Worm (Caenorhabditis elegans) whole organism, young adult: ENCODE measurements around the gene nars-2.

Experiments
- B0261.1 ChIP-seq: sonication (generic microtip); optimal IDR thresholded peaks from 2 replicates; lab custom pipeline; 2016; ENCODE audit warnings: mild to moderate bottlenecking, missing genetic modification characterization, moderate library complexity, missing compliant biosample characterization
- B0336.3 ChIP-seq: fragments of 200-800 bp; sonication (Bioruptor generic); IDR thresholded peaks from 2 replicates; pipeline ENCODE4 v1.3.6; 2022; ENCODE audit warnings: missing genetic modification characterization, missing compliant biosample characterization
- D2030.7 ChIP-seq: fragments of 200-800 bp; sonication (Bioruptor generic); IDR thresholded peaks from 2 replicates; pipeline ENCODE4 v1.3.6; 2022; ENCODE audit warnings: missing genetic modification reagents, missing genetic modification characterization, missing compliant biosample characterization
- F23B12.7 ChIP-seq: sonication (generic microtip); optimal IDR thresholded peaks from 2 replicates; lab custom pipeline; 2017; ENCODE audit warnings: missing genetic modification characterization, mild to moderate bottlenecking, missing compliant biosample characterization, antibody characterized with exemption, moderate library complexity; ENCODE audit not compliant: insufficient read depth
- F33H1.4 ChIP-seq: fragments of 200-800 bp; sonication (Bioruptor generic); IDR thresholded peaks from 2 replicates; pipeline ENCODE4 v1.3.6; 2022; ENCODE audit warnings: missing genetic modification reagents, missing genetic modification characterization, missing compliant biosample characterization
- F37B4.10 ChIP-seq: fragments of 200-800 bp; sonication (Bioruptor generic); IDR thresholded peaks from 2 replicates; pipeline ENCODE4 v1.3.6; 2022; ENCODE audit warnings: missing genetic modification characterization, missing compliant biosample characterization
- F49E8.2 ChIP-seq: sonication (generic microtip); optimal IDR thresholded peaks from 3 replicates; lab custom pipeline; 2017; ENCODE audit warnings: missing genetic modification characterization, mild to moderate bottlenecking, missing compliant biosample characterization, antibody characterized with exemption, moderate library complexity; ENCODE audit not compliant: insufficient read depth
- F52B5.7 ChIP-seq: sonication (generic microtip); optimal IDR thresholded peaks from 2 replicates; lab custom pipeline; 2016; ENCODE audit warnings: mild to moderate bottlenecking, missing genetic modification characterization, missing compliant biosample characterization
- K12H6.12 ChIP-seq: fragments of 200-800 bp; sonication (Bioruptor generic); optimal IDR thresholded peaks from 2 replicates; lab custom pipeline; 2018; ENCODE audit warnings: mild to moderate bottlenecking, missing genetic modification characterization, missing compliant biosample characterization
- T07F8.4 ChIP-seq: sonication (generic microtip); optimal IDR thresholded peaks from 2 replicates; lab custom pipeline; 2016; ENCODE audit warnings: mild to moderate bottlenecking, missing genetic modification characterization, moderate library complexity, missing compliant biosample characterization
- Y53G8AR.9 ChIP-seq: fragments of 200-800 bp; sonication (Bioruptor generic); conservative IDR thresholded peaks from 2 replicates; pipeline ENCODE4 v1.3.6; 2022; ENCODE audit warnings: missing genetic modification reagents, missing genetic modification characterization, missing compliant biosample characterization
- Y95B8A.8 ChIP-seq: fragments of 200-800 bp; sonication (Bioruptor generic); IDR thresholded peaks from 2 replicates; pipeline ENCODE4 v1.3.6; 2022; ENCODE audit warnings: missing genetic modification reagents, missing genetic modification characterization, missing compliant biosample characterization
- akir-1 ChIP-seq: fragments of 200-800 bp; sonication (Bioruptor generic); optimal IDR thresholded peaks from 2 replicates; lab custom pipeline; 2018; ENCODE audit warnings: mild to moderate bottlenecking, missing genetic modification characterization, moderate library complexity, missing compliant biosample characterization
- aptf-3 ChIP-seq: fragments of 200-800 bp; sonication (Bioruptor generic); IDR thresholded peaks from 2 replicates; pipeline ENCODE4 v1.3.6; 2022; ENCODE audit warnings: missing genetic modification characterization, missing compliant biosample characterization
- attf-6 ChIP-seq: fragments of 200-800 bp; sonication (Bioruptor generic); IDR thresholded peaks from 2 replicates; pipeline ENCODE4 v1.3.6; 2022; ENCODE audit warnings: missing genetic modification reagents, missing genetic modification characterization, missing compliant biosample characterization
- ceh-100 ChIP-seq: fragments of 200-800 bp; sonication (Bioruptor generic); IDR thresholded peaks from 2 replicates; pipeline ENCODE4 v1.3.6; 2022; ENCODE audit warnings: missing genetic modification reagents, missing genetic modification characterization, missing compliant biosample characterization
- dox-1 ChIP-seq: fragments of 200-800 bp; sonication (Bioruptor generic); IDR thresholded peaks from 2 replicates; pipeline ENCODE4 v1.3.6; 2022; ENCODE audit warnings: missing genetic modification reagents, missing genetic modification characterization, missing compliant biosample characterization
- dpff-1 ChIP-seq: sonication (generic microtip); optimal IDR thresholded peaks from 2 replicates; lab custom pipeline; 2017; ENCODE audit warnings: mild to moderate bottlenecking, missing genetic modification characterization, missing compliant biosample characterization
- dpl-1 ChIP-seq: fragments of 150-350 bp; optimal IDR thresholded peaks from 2 replicates; lab custom pipeline; 2014; ENCODE audit warnings: missing biosample characterization, missing genetic modification reagents, missing genetic modification characterization
- efl-1 ChIP-seq: fragments of 150-350 bp; optimal IDR thresholded peaks from 2 replicates; lab custom pipeline; 2014; ENCODE audit warnings: missing biosample characterization, missing genetic modification reagents, missing genetic modification characterization
- egl-44 ChIP-seq: fragments of 200-800 bp; sonication (Bioruptor generic); IDR thresholded peaks from 2 replicates; pipeline ENCODE4 v1.3.6; 2022; ENCODE audit warnings: missing genetic modification reagents, missing genetic modification characterization, missing compliant biosample characterization
- ets-4 ChIP-seq: fragments of 200-800 bp; sonication (Bioruptor generic); optimal IDR thresholded peaks from 2 replicates; lab custom pipeline; 2018; ENCODE audit warnings: mild to moderate bottlenecking, missing genetic modification characterization, missing compliant biosample characterization
- fkh-3 ChIP-seq: sonication (generic microtip); optimal IDR thresholded peaks from 2 replicates; lab custom pipeline; 2016; ENCODE audit warnings: mild to moderate bottlenecking, missing genetic modification characterization, missing compliant biosample characterization
- hmg-1.2 ChIP-seq: fragments of 200-800 bp; sonication (Bioruptor generic); IDR thresholded peaks from 2 replicates; pipeline ENCODE4 v1.3.6; 2022; ENCODE audit warnings: missing genetic modification reagents, missing genetic modification characterization, missing compliant biosample characterization
- hsf-1 ChIP-seq: fragments of 200-800 bp; sonication (Bioruptor generic); IDR thresholded peaks from 2 replicates; pipeline ENCODE4 v1.3.6; 2022; ENCODE audit warnings: missing genetic modification reagents, missing genetic modification characterization, missing compliant biosample characterization
- let-607 ChIP-seq, 2 experiments: fragments of 200-800 bp in 1 of 2; sonication (Bioruptor generic) in 1 of 2; sonication (generic microtip) in 1 of 2; optimal IDR thresholded peaks; 2 replicates each; lab custom pipeline; 2016 to 2018; ENCODE audit warnings: mild to moderate bottlenecking in 2 of 2, missing compliant biosample characterization in 2 of 2, missing genetic modification characterization in 2 of 2, moderate library complexity in 2 of 2, missing genotype in 1 of 2
- lin-35 ChIP-seq, 3 experiments: fragments of 150-350 bp in 2 of 3; sonication (generic microtip) in 1 of 3; optimal IDR thresholded peaks; 2 replicates each; lab custom pipeline; 2014 to 2018; ENCODE audit warnings: missing biosample characterization in 3 of 3, missing genetic modification characterization in 3 of 3, missing genetic modification reagents in 3 of 3
- lin-54 ChIP-seq: fragments of 200-800 bp; sonication (Bioruptor generic); optimal IDR thresholded peaks from 2 replicates; lab custom pipeline; 2018; ENCODE audit warnings: mild to moderate bottlenecking, missing genetic modification characterization, missing compliant biosample characterization
- lsl-1 ChIP-seq: fragments of 200-800 bp; sonication (Bioruptor generic); optimal IDR thresholded peaks from 2 replicates; lab custom pipeline; 2018; ENCODE audit warnings: mild to moderate bottlenecking, missing genetic modification characterization, moderate library complexity, missing compliant biosample characterization
- madf-3 ChIP-seq: fragments of 200-800 bp; sonication (Bioruptor generic); IDR thresholded peaks from 2 replicates; pipeline ENCODE4 v1.3.6; 2022; ENCODE audit warnings: missing genetic modification reagents, missing genetic modification characterization, missing compliant biosample characterization
- madf-6 ChIP-seq: fragments of 200-800 bp; sonication (Bioruptor generic); IDR thresholded peaks from 2 replicates; pipeline ENCODE4 v1.3.6; 2022; ENCODE audit warnings: missing genetic modification reagents, missing genetic modification characterization, missing compliant biosample characterization
- madf-8 ChIP-seq: fragments of 200-800 bp; sonication (Bioruptor generic); conservative IDR thresholded peaks from 2 replicates; pipeline ENCODE4 v1.3.6; 2022; ENCODE audit warnings: missing genetic modification reagents, missing genetic modification characterization, missing compliant biosample characterization
- mcd-1 ChIP-seq: fragments of 200-800 bp; sonication (Bioruptor generic); IDR thresholded peaks from 2 replicates; pipeline ENCODE4 v1.3.6; 2022; ENCODE audit warnings: missing genetic modification reagents, missing genetic modification characterization, missing compliant biosample characterization
- mes-4 ChIP-seq: sonication (generic microtip); optimal IDR thresholded peaks from 2 replicates; lab custom pipeline; 2016; ENCODE audit warnings: missing genotype, missing genetic modification characterization, missing compliant biosample characterization
- nfya-2 ChIP-seq: fragments of 200-800 bp; sonication (Bioruptor generic); IDR thresholded peaks from 2 replicates; pipeline ENCODE4 v1.3.6; 2022; ENCODE audit warnings: missing genetic modification reagents, missing genetic modification characterization, missing compliant biosample characterization
- pbrm-1 ChIP-seq: fragments of 200-800 bp; sonication (Bioruptor generic); IDR thresholded peaks from 2 replicates; pipeline ENCODE4 v1.3.6; 2022; ENCODE audit warnings: missing genetic modification reagents, missing genetic modification characterization, missing compliant biosample characterization
- rcor-1 ChIP-seq: fragments of 200-800 bp; sonication (Bioruptor generic); IDR thresholded peaks from 2 replicates; pipeline ENCODE4 v1.3.6; 2022; ENCODE audit warnings: missing genetic modification reagents, missing genetic modification characterization, missing compliant biosample characterization
- sdz-38 ChIP-seq: sonication (generic microtip); optimal IDR thresholded peaks from 2 replicates; lab custom pipeline; 2016; ENCODE audit warnings: missing genotype, missing genetic modification characterization, missing compliant biosample characterization
- snpc-1.3 ChIP-seq: sonication (generic microtip); optimal IDR thresholded peaks from 2 replicates; lab custom pipeline; 2017; ENCODE audit warnings: missing genetic modification characterization, mild to moderate bottlenecking, missing compliant biosample characterization, antibody characterized with exemption, moderate library complexity, missing genotype, missing genetic modification reagents; ENCODE audit not compliant: insufficient read depth
- snpc-3.4 ChIP-seq: sonication (generic microtip); optimal IDR thresholded peaks from 2 replicates; lab custom pipeline; 2017; ENCODE audit warnings: missing genetic modification characterization, mild to moderate bottlenecking, missing compliant biosample characterization, antibody characterized with exemption, moderate library complexity, missing genotype, missing genetic modification reagents
- tbp1 ChIP-seq: fragments of 200-800 bp; sonication (Bioruptor generic); optimal IDR thresholded peaks from 2 replicates; lab custom pipeline; 2018; ENCODE audit warnings: mild to moderate bottlenecking, missing genetic modification characterization, missing compliant biosample characterization
- tlf-1 ChIP-seq: fragments of 200-800 bp; sonication (Bioruptor generic); optimal IDR thresholded peaks from 2 replicates; lab custom pipeline; 2018; ENCODE audit warnings: mild to moderate bottlenecking, missing genetic modification characterization, missing compliant biosample characterization
- unc-130 ChIP-seq: sonication (generic microtip); optimal IDR thresholded peaks from 2 replicates; lab custom pipeline; 2016; ENCODE audit warnings: missing genetic modification reagents, missing genetic modification characterization, missing compliant biosample characterization
- xnd-1 ChIP-seq: sonication (generic microtip); optimal IDR thresholded peaks from 2 replicates; lab custom pipeline; 2016; ENCODE audit warnings: missing genotype, missing genetic modification reagents, missing genetic modification characterization, missing compliant biosample characterization
- ztf-22 ChIP-seq: fragments of 200-800 bp; sonication (Bioruptor generic); optimal IDR thresholded peaks from 2 replicates; lab custom pipeline; 2018; ENCODE audit warnings: mild to moderate bottlenecking, missing genetic modification characterization, moderate library complexity, missing compliant biosample characterization
- ztf-26 ChIP-seq: sonication (generic microtip); optimal IDR thresholded peaks from 2 replicates; lab custom pipeline; 2017; ENCODE audit warnings: missing genetic modification characterization, missing compliant biosample characterization
- ztf-28 ChIP-seq: fragments of 200-800 bp; sonication (Bioruptor generic); IDR thresholded peaks from 2 replicates; pipeline ENCODE4 v1.3.6; 2022; ENCODE audit warnings: missing genetic modification reagents, missing genetic modification characterization, missing compliant biosample characterization
- ztf-3 ChIP-seq: fragments of 200-800 bp; sonication (Bioruptor generic); optimal IDR thresholded peaks from 2 replicates; lab custom pipeline; 2018; ENCODE audit warnings: mild to moderate bottlenecking, missing genetic modification characterization, missing compliant biosample characterization

nars-2 gene

ce11 chrIII:11524073-11524472 is 23.5 kb upstream of the nars-2 start:
- TF ChIP-seq snpc-1.3 (tag; lab: Kevin White, UChicago) (peak; percentile 84), hmg-1.2 (GFP tag; lab: Robert Waterston, UW) (peak; percentile 94), ztf-26 (tag; lab: Kevin White, UChicago) (no peak), Y95B8A.8 (0 out of 2 replicates have a peak, but pooled peaks have one; percentile 41), madf-8 (GFP tag; lab: Robert Waterston, UW) (peak; percentile 83), Y53G8AR.9 (GFP tag; lab: Robert Waterston, UW) (no peak), xnd-1 (tag; lab: Kevin White, UChicago) (peak; percentile 83), dpff-1 (tag; lab: Kevin White, UChicago) (no peak), F37B4.10 (GFP tag; lab: Robert Waterston, UW) (no peak), mes-4 (tag; lab: Kevin White, UChicago) (no peak), tlf-1 (GFP tag; lab: Kevin White, UChicago) (peak; percentile 31), unc-130 (GFP tag; lab: Kevin White, UChicago) (no peak), F52B5.7 (tag; lab: Kevin White, UChicago) (no peak), F33H1.4 (GFP tag; lab: Robert Waterston, UW) (peak; percentile 97), lin-35 (GFP tag; optimal IDR thresholded peaks at IDR 0.05; lab: Kevin White, UChicago) (no peak), dpl-1 (GFP tag; lab: Kevin White, UChicago) (no peak), lsl-1 (GFP tag; lab: Kevin White, UChicago) (peak; percentile 96), rcor-1 (GFP tag; lab: Robert Waterston, UW) (0 out of 2 replicates have a peak, but pooled peaks have one; percentile 21), ztf-28 (no peak), snpc-3.4 (tag; lab: Kevin White, UChicago) (peak; percentile 31), fkh-3 (tag; lab: Kevin White, UChicago) (no peak), mcd-1 (GFP tag; lab: Robert Waterston, UW) (peak; percentile 65), aptf-3 (GFP tag; lab: Robert Waterston, UW) (no peak), F49E8.2 (peak; percentile 74), D2030.7 (peak; percentile 84), nfya-2 (GFP tag; lab: Robert Waterston, UW) (no peak), B0261.1 (tag; lab: Kevin White, UChicago) (no peak), egl-44 (GFP tag; lab: Robert Waterston, UW) (no peak), F23B12.7 (tag; lab: Kevin White, UChicago) (no peak), let-607 (tag; optimal IDR thresholded peaks at IDR 0.05; lab: Kevin White, UChicago) (no peak), madf-3 (GFP tag; lab: Robert Waterston, UW) (0 out of 2 replicates have a peak, but pooled peaks have one; percentile 73), lin-54 (peak; percentile 85), ets-4 (GFP tag; lab: Kevin White, UChicago) (no peak), T07F8.4 (tag; lab: Kevin White, UChicago) (no peak), B0336.3 (GFP tag; lab: Robert Waterston, UW) (0 out of 2 replicates have a peak, but pooled peaks have one; percentile 45), hsf-1 (0 out of 2 replicates have a peak, but pooled peaks have one; percentile 54), ztf-3 (GFP tag; lab: Kevin White, UChicago) (no peak), pbrm-1 (GFP tag; lab: Robert Waterston, UW) (peak; percentile 39; the same call in 1 of the 2 replicates), madf-6 (GFP tag; lab: Robert Waterston, UW) (peak; percentile 96), tbp1 (peak; percentile 17), attf-6 (no peak), ztf-22 (GFP tag; lab: Kevin White, UChicago) (no peak), akir-1 (GFP tag; lab: Kevin White, UChicago) (no peak), efl-1 (GFP tag; lab: Kevin White, UChicago) (peak; percentile 42), sdz-38 (no peak), dox-1 (GFP tag; lab: Robert Waterston, UW) (peak; percentile 42; the same call in 1 of the 2 replicates), K12H6.12 (tag; lab: Kevin White, UChicago) (no peak), ceh-100 (peak; percentile 52; the same call in 1 of the 2 replicates)
